Worm (Caenorhabditis elegans): ENCODE measurements around the gene mig-23.
A peak's percentile ranks its signal among the peaks of the same experiment; 100 is the strongest.

Gene mig-23

ce11 chrX:5985720-5986119 lies 37.1 kb upstream of the mig-23 start:
- TF ChIP-seq snpc-4 (tag; optimal IDR thresholded peaks at IDR 0.05) (no peak), elt-2 (tag; optimal IDR thresholded peaks at IDR 0.05) (peak; percentile 69), pqm-1 (tag; optimal IDR thresholded peaks at IDR 0.05) (peak; percentile 3), ztf-4 (tag; optimal IDR thresholded peaks at IDR 0.05) (no peak)

- peak; percentile 98 for TF ChIP-seq lin-39 (tag; optimal IDR thresholded peaks at IDR 0.05)
- TF ChIP-seq unc-62 (GFP tag; optimal IDR thresholded peaks at IDR 0.05) = peak; percentile 81
- TF ChIP-seq egl-27 (tag; optimal IDR thresholded peaks at IDR 0.05) = peak; percentile 18
- TF ChIP-seq nhr-237 (tag; optimal IDR thresholded peaks at IDR 0.05) = no peak
- peak; percentile 79 for TF ChIP-seq jun-1 (tag; optimal IDR thresholded peaks at IDR 0.05)
- peak; percentile 88 for TF ChIP-seq skn-1 (tag; optimal IDR thresholded peaks at IDR 0.05)
- TF ChIP-seq R02D3.7 (tag; optimal IDR thresholded peaks at IDR 0.05) = peak; percentile 70
- peak; percentile 79 for TF ChIP-seq egl-5 (tag; optimal IDR thresholded peaks at IDR 0.05)
- TF ChIP-seq ztf-4 (tag; optimal IDR thresholded peaks at IDR 0.05) = no peak
- no peak for TF ChIP-seq ceh-16 (tag; optimal IDR thresholded peaks at IDR 0.05)
- no peak for TF ChIP-seq ztf-11 (tag; optimal IDR thresholded peaks at IDR 0.05)
- TF ChIP-seq elt-3 (tag; optimal IDR thresholded peaks at IDR 0.05) = no peak
- TF ChIP-seq nhr-77 (tag; optimal IDR thresholded peaks at IDR 0.05) = no peak
- no peak for TF ChIP-seq unc-39 (tag; optimal IDR thresholded peaks at IDR 0.05)
- TF ChIP-seq pha-4 (tag; optimal IDR thresholded peaks at IDR 0.05) = peak; percentile 93
- TF ChIP-seq ZK546.5 (tag; optimal IDR thresholded peaks at IDR 0.05) = peak; percentile 60
- TF ChIP-seq nhr-12 (tag; optimal IDR thresholded peaks at IDR 0.05) = no peak
- peak; percentile 49 for TF ChIP-seq zag-1 (tag; optimal IDR thresholded peaks at IDR 0.05)
- peak; percentile 74 for TF ChIP-seq nhr-23 (tag; optimal IDR thresholded peaks at IDR 0.05)
- no peak for TF ChIP-seq sea-2 (GFP tag; optimal IDR thresholded peaks at IDR 0.05)
- peak; percentile 63 for TF ChIP-seq tbx-2 (tag; optimal IDR thresholded peaks at IDR 0.05)
- no peak for TF ChIP-seq nhr-67 (tag; optimal IDR thresholded peaks at IDR 0.05)
- peak; percentile 67 for TF ChIP-seq lsy-12 (tag; optimal IDR thresholded peaks at IDR 0.05)
- TF ChIP-seq elt-1 (tag; optimal IDR thresholded peaks at IDR 0.05) = peak; percentile 15
- TF ChIP-seq ceh-9 (tag; optimal IDR thresholded peaks at IDR 0.05) = no peak
- TF ChIP-seq nhr-11 (tag; optimal IDR thresholded peaks at IDR 0.05) = no peak
- TF ChIP-seq ama-1 (optimal IDR thresholded peaks at IDR 0.05) = no peak
- no peak for TF ChIP-seq fkh-2 (tag; optimal IDR thresholded peaks at IDR 0.05)
- no peak for TF ChIP-seq daf-12 (tag; optimal IDR thresholded peaks at IDR 0.05)
- peak; percentile 91 for TF ChIP-seq lin-15B (tag; optimal IDR thresholded peaks at IDR 0.05)
- peak; percentile 76 for TF ChIP-seq ceh-82 (tag; optimal IDR thresholded peaks at IDR 0.05)
- no peak for TF ChIP-seq nhr-76 (tag; optimal IDR thresholded peaks at IDR 0.05)
- TF ChIP-seq aly-2 (tag; optimal IDR thresholded peaks at IDR 0.05) = no peak
- peak; percentile 11 for TF ChIP-seq pqm-1 (tag; optimal IDR thresholded peaks at IDR 0.05)
- peak; percentile 95 for TF ChIP-seq nfya-1 (tag; optimal IDR thresholded peaks at IDR 0.05; ENCODE audit: insufficient read depth)
- TF ChIP-seq mml-1 (tag; optimal IDR thresholded peaks at IDR 0.05) = no peak
- TF ChIP-seq fkh-10 (GFP tag; optimal IDR thresholded peaks at IDR 0.05) = peak; percentile 56
- TF ChIP-seq nhr-43 (tag; optimal IDR thresholded peaks at IDR 0.05; ENCODE audit: poor library complexity, severe bottlenecking) = no peak
- peak; percentile 42 for TF ChIP-seq mdl-1 (tag; optimal IDR thresholded peaks at IDR 0.05)
- TF ChIP-seq elt-2 (tag; optimal IDR thresholded peaks at IDR 0.05) = peak; percentile 75
- peak; percentile 65 for TF ChIP-seq nhr-25 (tag; optimal IDR thresholded peaks at IDR 0.05)
- peak; percentile 97 for TF ChIP-seq hmg-11 (tag; optimal IDR thresholded peaks at IDR 0.05)
- no peak for TF ChIP-seq fos-1 (tag; optimal IDR thresholded peaks at IDR 0.05)
- TF ChIP-seq snpc-4 (tag; optimal IDR thresholded peaks at IDR 0.05) = peak; percentile 61
- TF ChIP-seq ceh-28 (tag; optimal IDR thresholded peaks at IDR 0.05) = peak; percentile 60
- no peak for TF ChIP-seq eor-1 (tag; optimal IDR thresholded peaks at IDR 0.05)
- no peak for TF ChIP-seq nhr-28 (tag; optimal IDR thresholded peaks at IDR 0.05)
Observed at ce11 chrX:5984581-5985039, 35.9 kb upstream of the mig-23 start, which contains the start of gene klp-13. Gene klp-13, plus strand, starts transcription at chrX:5984989.

Measured in whole organism, L3 larva.